Worm (Caenorhabditis elegans) whole organism, L2 larva: ENCODE data around the gene ubxn-6.

ENCODE experiments used
- C34F6.9 ChIP-seq: fragments of 150-350 bp; optimal IDR thresholded peaks from 2 replicates; lab custom pipeline; 2014; ENCODE audit warnings: missing biosample characterization, missing genetic modification characterization
- F13H6.1 ChIP-seq: sonication (generic microtip); optimal IDR thresholded peaks from 2 replicates; lab custom pipeline; 2016; ENCODE audit warnings: missing genetic modification characterization, missing compliant biosample characterization
- R02D3.7 ChIP-seq: fragments of 150-350 bp; optimal IDR thresholded peaks from 2 replicates; lab custom pipeline; 2014; ENCODE audit warnings: missing biosample characterization, missing genetic modification characterization
- Y55F3AM.14 ChIP-seq: fragments of 200-800 bp; sonication (Bioruptor generic); optimal IDR thresholded peaks from 2 replicates; lab custom pipeline; 2018; ENCODE audit warnings: mild to moderate bottlenecking, missing genetic modification characterization, missing compliant biosample characterization
- ZK546.5 ChIP-seq: sonication (generic microtip); optimal IDR thresholded peaks from 2 replicates; lab custom pipeline; 2017; ENCODE audit warnings: missing biosample characterization, missing genetic modification characterization
- alr-1 ChIP-seq: fragments of 150-350 bp; optimal IDR thresholded peaks from 2 replicates; lab custom pipeline; 2014; ENCODE audit warnings: missing biosample characterization, missing genetic modification characterization
- aly-2 ChIP-seq: fragments of 150-350 bp; optimal IDR thresholded peaks from 2 replicates; lab custom pipeline; 2014; ENCODE audit warnings: missing biosample characterization, missing genetic modification characterization
- blmp-1 ChIP-seq: sonication (generic microtip); optimal IDR thresholded peaks from 2 replicates; lab custom pipeline; 2017; ENCODE audit warnings: missing genetic modification characterization, mild to moderate bottlenecking, missing compliant biosample characterization, antibody characterized with exemption, moderate library complexity; ENCODE audit not compliant: insufficient read depth
- ceh-16 ChIP-seq: fragments of 150-350 bp; optimal IDR thresholded peaks from 2 replicates; lab custom pipeline; 2014; ENCODE audit warnings: missing biosample characterization, missing genetic modification characterization
- ceh-82 ChIP-seq: fragments of 150-350 bp; optimal IDR thresholded peaks from 2 replicates; lab custom pipeline; 2014; ENCODE audit warnings: missing biosample characterization, missing genetic modification characterization
- crh-2 ChIP-seq: sonication (generic microtip); optimal IDR thresholded peaks from 2 replicates; lab custom pipeline; 2017; ENCODE audit warnings: missing biosample characterization, missing genetic modification characterization
- dmd-4 ChIP-seq: sonication (generic microtip); optimal IDR thresholded peaks from 2 replicates; lab custom pipeline; 2017; ENCODE audit warnings: missing biosample characterization, missing genetic modification characterization
- fos-1 ChIP-seq: fragments of 150-350 bp; optimal IDR thresholded peaks from 2 replicates; lab custom pipeline; 2014; ENCODE audit warnings: missing biosample characterization, missing genetic modification characterization
- gmeb-1 ChIP-seq: fragments of 150-350 bp; optimal IDR thresholded peaks from 2 replicates; lab custom pipeline; 2014; ENCODE audit warnings: missing biosample characterization, missing genetic modification characterization
- lin-11 ChIP-seq: fragments of 150-350 bp; sonication (generic microtip); optimal IDR thresholded peaks from 2 replicates; lab custom pipeline; 2014; ENCODE audit warnings: missing biosample characterization, missing genetic modification characterization, inconsistent platforms, mixed read lengths
- lin-13 ChIP-seq: fragments of 150-350 bp; optimal IDR thresholded peaks from 2 replicates; lab custom pipeline; 2014; ENCODE audit warnings: missing biosample characterization, missing genetic modification reagents, missing genetic modification characterization
- lsy-2 ChIP-seq, 2 experiments: fragments of 150-350 bp in 1 of 2; sonication (generic microtip) in 1 of 2; optimal IDR thresholded peaks; 2 replicates each; lab custom pipeline; 2014 to 2017; ENCODE audit warnings: missing biosample characterization in 2 of 2, missing genetic modification characterization in 2 of 2
- mab-5 ChIP-seq: fragments of 150-350 bp; optimal IDR thresholded peaks from 2 replicates; lab custom pipeline; 2014; ENCODE audit warnings: missing biosample characterization, missing genetic modification characterization
- nhr-10 ChIP-seq: sonication (generic microtip); optimal IDR thresholded peaks from 2 replicates; lab custom pipeline; 2017; ENCODE audit warnings: missing biosample characterization, missing genetic modification characterization
- nhr-11 ChIP-seq: fragments of 150-350 bp; optimal IDR thresholded peaks from 2 replicates; lab custom pipeline; 2014; ENCODE audit warnings: missing biosample characterization, missing genetic modification characterization
- nhr-12 ChIP-seq: fragments of 150-350 bp; optimal IDR thresholded peaks from 2 replicates; lab custom pipeline; 2014; ENCODE audit warnings: missing biosample characterization, missing genetic modification characterization
- nhr-129 ChIP-seq: fragments of 150-350 bp; optimal IDR thresholded peaks from 2 replicates; lab custom pipeline; 2014; ENCODE audit warnings: missing biosample characterization, missing genetic modification characterization
- nhr-21 ChIP-seq: fragments of 150-350 bp; optimal IDR thresholded peaks from 2 replicates; lab custom pipeline; 2014; ENCODE audit warnings: missing biosample characterization, missing genetic modification characterization
- nhr-23 ChIP-seq: fragments of 150-350 bp; optimal IDR thresholded peaks from 2 replicates; lab custom pipeline; 2014; ENCODE audit warnings: missing biosample characterization, missing genetic modification reagents, missing genetic modification characterization
- nhr-25 ChIP-seq: fragments of 150-350 bp; sonication (generic microtip); optimal IDR thresholded peaks from 3 replicates; lab custom pipeline; 2014; ENCODE audit warnings: missing biosample characterization, missing genetic modification characterization
- nhr-6 ChIP-seq: fragments of 150-350 bp; optimal IDR thresholded peaks from 2 replicates; lab custom pipeline; 2014; ENCODE audit warnings: missing biosample characterization, missing genetic modification characterization
- nhr-77 ChIP-seq: fragments of 150-350 bp; optimal IDR thresholded peaks from 2 replicates; lab custom pipeline; 2014; ENCODE audit warnings: missing biosample characterization, missing genetic modification characterization
- sem-4 ChIP-seq: fragments of 150-350 bp; optimal IDR thresholded peaks from 2 replicates; lab custom pipeline; 2014; ENCODE audit warnings: missing biosample characterization, missing genetic modification reagents, missing genetic modification characterization
- skn-1 ChIP-seq: sonication (generic microtip); optimal IDR thresholded peaks from 2 replicates; lab custom pipeline; 2017; ENCODE audit warnings: missing biosample characterization, missing genetic modification characterization
- sma-3 ChIP-seq: sonication (generic microtip); optimal IDR thresholded peaks from 2 replicates; lab custom pipeline; 2016; ENCODE audit warnings: missing genetic modification reagents, missing genetic modification characterization, missing compliant biosample characterization
- sma-9 ChIP-seq, 2 experiments: fragments of 150-350 bp in 1 of 2; sonication (generic microtip) in 1 of 2; optimal IDR thresholded peaks; 2 replicates each; lab custom pipeline; 2014 to 2016; ENCODE audit warnings: missing genetic modification characterization in 2 of 2, mild to moderate bottlenecking in 1 of 2, missing biosample characterization in 1 of 2, missing compliant biosample characterization in 1 of 2, missing genetic modification reagents in 1 of 2, moderate library complexity in 1 of 2
- snpc-4 ChIP-seq: fragments of 150-350 bp; optimal IDR thresholded peaks from 2 replicates; lab custom pipeline; 2014; ENCODE audit warnings: missing biosample characterization, missing genetic modification characterization
- unc-39 ChIP-seq: fragments of 150-350 bp; optimal IDR thresholded peaks from 2 replicates; lab custom pipeline; 2014; ENCODE audit warnings: missing biosample characterization, missing genetic modification characterization
- unc-55 ChIP-seq: fragments of 150-350 bp; sonication (generic microtip); optimal IDR thresholded peaks from 3 replicates; lab custom pipeline; 2014; ENCODE audit warnings: missing biosample characterization, missing genetic modification reagents, missing genetic modification characterization
- unc-62 ChIP-seq: fragments of 150-350 bp; optimal IDR thresholded peaks from 2 replicates; lab custom pipeline; 2014; ENCODE audit warnings: missing biosample characterization, missing genetic modification reagents, missing genetic modification characterization
- ztf-1 ChIP-seq: fragments of 200-800 bp; sonication (Bioruptor generic); conservative IDR thresholded peaks from 2 replicates; pipeline ENCODE4 v1.3.6; 2022; ENCODE audit warnings: missing genetic modification characterization, missing compliant biosample characterization
- ztf-11 ChIP-seq: sonication (generic microtip); optimal IDR thresholded peaks from 2 replicates; lab custom pipeline; 2017; ENCODE audit warnings: missing biosample characterization, missing genetic modification characterization

The ubxn-6 gene

ce11 chrIV:4814185-4814584 lies 4.9 kb upstream of the ubxn-6 start, which contains the start of gene srw-94:
TSS of gene srw-94 (plus strand) at chrIV:4814485.
- no peak for TF ChIP-seq unc-55 (GFP tag; lab: Kevin White, UChicago)
- no peak for TF ChIP-seq Y55F3AM.14 (GFP tag; lab: Kevin White, UChicago)
- no peak for TF ChIP-seq unc-62 (GFP tag; lab: Kevin White, UChicago)
- TF ChIP-seq R02D3.7 (tag; lab: Kevin White, UChicago): no peak
- TF ChIP-seq C34F6.9 (tag; lab: Kevin White, UChicago): no peak
- TF ChIP-seq sem-4 (tag; lab: Kevin White, UChicago): no peak
- TF ChIP-seq nhr-21 (tag; lab: Kevin White, UChicago): no peak
- no peak for TF ChIP-seq nhr-12 (tag; lab: Kevin White, UChicago)
- TF ChIP-seq nhr-11 (tag; lab: Kevin White, UChicago): no peak
- TF ChIP-seq skn-1: no peak
- TF ChIP-seq blmp-1: no peak
- no peak for TF ChIP-seq lsy-2 (tag; optimal IDR thresholded peaks at IDR 0.05; lab: Kevin White, UChicago)
- TF ChIP-seq nhr-23 (tag; lab: Kevin White, UChicago): no peak
- TF ChIP-seq aly-2 (tag; lab: Kevin White, UChicago): no peak
- no peak for TF ChIP-seq unc-39 (tag; lab: Kevin White, UChicago)

ce11 chrIV:4811863-4812262 lies 2.6 kb upstream of the ubxn-6 start, which contains the start of gene srw-95:
TSS of gene srw-95 (plus strand) at chrIV:4812075.
- TF ChIP-seq snpc-4 (tag; lab: Kevin White, UChicago) (no peak), ztf-11 (tag; lab: Kevin White, UChicago) (no peak), fos-1 (no peak), nhr-23 (tag; lab: Kevin White, UChicago) (no peak), mab-5 (tag; lab: Kevin White, UChicago) (no peak), F13H6.1 (no peak), C34F6.9 (tag; lab: Kevin White, UChicago) (no peak), dmd-4 (tag; lab: Kevin White, UChicago) (no peak), skn-1 (no peak), nhr-11 (tag; lab: Kevin White, UChicago) (no peak), sem-4 (tag; lab: Kevin White, UChicago) (no peak), lin-11 (tag; lab: Kevin White, UChicago) (no peak), ceh-82 (tag; lab: Kevin White, UChicago) (no peak), lsy-2 (tag; optimal IDR thresholded peaks at IDR 0.05; lab: Kevin White, UChicago) (no peak), nhr-10 (no peak), ztf-1 (GFP tag; lab: Robert Waterston, UW) (no peak), ZK546.5 (no peak), nhr-25 (no peak)

ce11 chrIV:4810377-4810984 lies 1.2 kb upstream of the ubxn-6 start, which contains the start of gene eif-1.A:
TSS of gene eif-1.A (plus strand) at chrIV:4810934.
- TF ChIP-seq sma-3 (GFP tag; lab: Kevin White, UChicago) (peak; percentile 44), lin-13 (GFP tag; lab: Kevin White, UChicago) (peak; percentile 58), R02D3.7 (tag; lab: Kevin White, UChicago) (no peak), nhr-25 (peak; percentile 3), ZK546.5 (no peak), aly-2 (tag; lab: Kevin White, UChicago) (no peak), lsy-2 (tag; optimal IDR thresholded peaks at IDR 0.05; lab: Kevin White, UChicago) (peak in 1 of 2 experiments; percentile 80), blmp-1 (peak; percentile 19), sem-4 (tag; lab: Kevin White, UChicago) (no peak), Y55F3AM.14 (GFP tag; lab: Kevin White, UChicago) (no peak), lin-11 (tag; lab: Kevin White, UChicago) (peak; percentile 51), unc-62 (GFP tag; lab: Kevin White, UChicago) (no peak), crh-2 (tag; lab: Kevin White, UChicago) (peak; percentile 31), alr-1 (tag; lab: Kevin White, UChicago) (no peak), nhr-77 (tag; lab: Kevin White, UChicago) (no peak), C34F6.9 (tag; lab: Kevin White, UChicago) (peak; percentile 76), fos-1 (peak; percentile 33), snpc-4 (tag; lab: Kevin White, UChicago) (peak; percentile 33), F13H6.1 (peak; percentile 21), nhr-21 (tag; lab: Kevin White, UChicago) (no peak), sma-9 (GFP tag; optimal IDR thresholded peaks at IDR 0.05; lab: Kevin White, UChicago) (peak; percentile 11), sma-9 (tag; optimal IDR thresholded peaks at IDR 0.05; lab: Kevin White, UChicago) (no peak), unc-55 (GFP tag; lab: Kevin White, UChicago) (peak; percentile 79), ztf-11 (tag; lab: Kevin White, UChicago) (no peak), gmeb-1 (tag; lab: Kevin White, UChicago) (peak; percentile 53), ceh-16 (tag; lab: Kevin White, UChicago) (peak; percentile 16), nhr-129 (peak; percentile 41), nhr-6 (tag; lab: Kevin White, UChicago) (no peak)
- TF ChIP-seq, all 48 proteins: peak for 16
